Worm (Caenorhabditis elegans): ENCODE results near the gene nhr-236.

- TF ChIP-seq ztf-11 (tag; optimal IDR thresholded peaks at IDR 0.05) (no peak), blmp-1 (tag; optimal IDR thresholded peaks at IDR 0.05) (no peak)
Observed at ce11 chrIV:2307374-2307773, 22.1 kb downstream of the nhr-236 start.
